Fruit fly (Drosophila melanogaster) whole organism, pupa: ENCODE results near the gene intr.
"Not testable (repeated sequence)": the region's sequence is repeated elsewhere in the genome, so short reads cannot be mapped to it uniquely, and the experiment has no call there.

ENCODE experiments used
- CG10348 ChIP-seq: fragments of 200-800 bp; sonication (Bioruptor generic); IDR thresholded peaks from 2 replicates; pipeline ENCODE4 v1.3.6; 2022; ENCODE audit warnings: missing biosample characterization, missing genetic modification characterization
- CG15710 ChIP-seq: fragments of 200-800 bp; sonication (Bioruptor generic); optimal IDR thresholded peaks from 2 replicates; lab custom pipeline; 2018; ENCODE audit warnings: missing biosample characterization, mild to moderate bottlenecking, missing genetic modification characterization, moderate library complexity
- CG17806 ChIP-seq: fragments of 200-800 bp; sonication (Bioruptor generic); optimal IDR thresholded peaks from 2 replicates; lab custom pipeline; 2018; ENCODE audit warnings: missing biosample characterization, mild to moderate bottlenecking, missing genetic modification characterization, moderate library complexity
- CG8159 ChIP-seq: fragments of 200-800 bp; sonication (Bioruptor generic); optimal IDR thresholded peaks from 3 replicates; lab custom pipeline; 2018; ENCODE audit warnings: missing biosample characterization, mild to moderate bottlenecking, missing genetic modification characterization, moderate library complexity
- CG8301 ChIP-seq: fragments of 200-800 bp; sonication (Bioruptor generic); optimal IDR thresholded peaks from 2 replicates; lab custom pipeline; 2018; ENCODE audit warnings: missing biosample characterization, mild to moderate bottlenecking, missing genetic modification characterization
- D1 ChIP-seq: fragments of 200-800 bp; sonication (Bioruptor generic); optimal IDR thresholded peaks from 2 replicates; lab custom pipeline; 2018; ENCODE audit warnings: missing biosample characterization, mild to moderate bottlenecking, missing genetic modification characterization, moderate library complexity
- Pif1A ChIP-seq: fragments of 200-800 bp; sonication (Bioruptor generic); optimal IDR thresholded peaks from 3 replicates; lab custom pipeline; 2016; ENCODE audit warnings: missing biosample characterization, missing genetic modification characterization
- Snoo ChIP-seq: fragments of 200-800 bp; sonication (Bioruptor generic); optimal IDR thresholded peaks from 3 replicates; lab custom pipeline; 2017; ENCODE audit warnings: missing biosample characterization, mild to moderate bottlenecking, missing genetic modification characterization, inconsistent platforms
- fd96Ca ChIP-seq: fragments of 200-800 bp; sonication (Bioruptor generic); IDR thresholded peaks from 3 replicates; pipeline ENCODE4 v1.3.6; 2022; ENCODE audit warnings: missing biosample characterization, missing genetic modification characterization
- gl ChIP-seq: fragments of 200-800 bp; sonication (Bioruptor generic); optimal IDR thresholded peaks from 2 replicates; lab custom pipeline; 2018; ENCODE audit warnings: missing biosample characterization, mild to moderate bottlenecking, missing genetic modification characterization

DNA sequence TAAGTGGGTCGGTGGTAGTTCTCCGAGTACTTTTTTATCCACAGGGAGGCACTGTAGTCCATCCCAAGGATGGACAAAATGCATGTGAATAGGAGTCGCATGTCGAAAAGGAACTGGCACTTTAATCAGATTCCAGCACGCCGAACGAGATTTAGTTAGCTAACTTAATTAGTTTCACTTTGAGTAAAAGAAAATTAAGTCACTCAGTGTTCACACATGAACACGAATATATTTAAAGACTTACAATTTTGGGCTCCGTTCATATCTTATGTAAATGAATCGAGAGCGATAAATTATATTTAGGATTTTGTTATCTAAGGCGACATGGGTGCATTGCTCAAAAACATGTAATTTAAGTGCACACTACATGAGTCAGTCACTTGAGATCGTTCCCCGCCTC is 32.2 kb upstream of the intr start, which contains the start of gene aqrs:
- not testable (repeated sequence) for TF ChIP-seq gl (tag; lab: Kevin White, UChicago); fd96Ca (GFP tag; lab: Robert Waterston, UW); D1 (tag; lab: Kevin White, UChicago); Snoo (tag; lab: Kevin White, UChicago); CG10348; CG17806 (tag; lab: Kevin White, UChicago); CG8159 (tag; lab: Kevin White, UChicago); CG15710; CG8301 (tag; lab: Kevin White, UChicago); Pif1A (GFP tag; lab: Kevin White, UChicago)
